Worm (Caenorhabditis elegans) whole organism, L2 larva: ENCODE data around the gene str-207.

Experiments used
- crh-2 ChIP-seq: sonication (generic microtip); optimal IDR thresholded peaks from 2 replicates; lab custom pipeline; 2017; ENCODE audit warnings: missing biosample characterization, missing genetic modification characterization
- egl-27 ChIP-seq: sonication (generic microtip); optimal IDR thresholded peaks from 3 replicates; lab custom pipeline; 2017; ENCODE audit warnings: missing biosample characterization, missing genetic modification reagents, missing genetic modification characterization
- nhr-12 ChIP-seq: fragments of 150-350 bp; optimal IDR thresholded peaks from 2 replicates; lab custom pipeline; 2014; ENCODE audit warnings: missing biosample characterization, missing genetic modification characterization
- snpc-4 ChIP-seq: fragments of 150-350 bp; optimal IDR thresholded peaks from 2 replicates; lab custom pipeline; 2014; ENCODE audit warnings: missing biosample characterization, missing genetic modification characterization
- ztf-11 ChIP-seq: sonication (generic microtip); optimal IDR thresholded peaks from 2 replicates; lab custom pipeline; 2017; ENCODE audit warnings: missing biosample characterization, missing genetic modification characterization

ce11 chrV:4913853-4914252, 37.7 kb upstream of the str-207 start:
- TF ChIP-seq crh-2 (tag; lab: Kevin White, UChicago) (no peak), nhr-12 (tag; lab: Kevin White, UChicago) (no peak), egl-27 (no peak), ztf-11 (tag; lab: Kevin White, UChicago) (no peak), snpc-4 (tag; lab: Kevin White, UChicago) (no peak)
